Worm (Caenorhabditis elegans): Measurements from ENCODE around the gene clc-31.

- no peak for TF ChIP-seq nhr-25 (tag; optimal IDR thresholded peaks at IDR 0.05; ENCODE audit: borderline replicate concordance, insufficient read depth)
- TF ChIP-seq mxl-2 (GFP tag; conservative IDR thresholded peaks at IDR 0.05): no peak
- TF ChIP-seq nhr-111 (GFP tag; optimal IDR thresholded peaks at IDR 0.05): no peak
- TF ChIP-seq dmd-6 (GFP tag; IDR thresholded peaks at IDR 0.05): no peak
- TF ChIP-seq T26A8.4 (GFP tag; IDR thresholded peaks at IDR 0.05): no peak
Measured at ce11 chrII:385258-385657, 44.9 kb downstream of the clc-31 start, which contains the start of gene C03H5.5.

Measured in whole organism, L4 larva.